Worm (Caenorhabditis elegans): ENCODE measurements around the gene C49F8.1.

The C49F8.1 gene

ce11 chrX:13337000-13337399, 27.8 kb downstream of the C49F8.1 start:
- TF ChIP-seq nhr-129 (tag; optimal IDR thresholded peaks at IDR 0.05) (peak; percentile 66), C34F6.9 (tag; optimal IDR thresholded peaks at IDR 0.05) (peak; percentile 15), gmeb-1 (tag; optimal IDR thresholded peaks at IDR 0.05) (no peak), ceh-82 (tag; optimal IDR thresholded peaks at IDR 0.05) (no peak), nhr-23 (tag; optimal IDR thresholded peaks at IDR 0.05) (no peak), sem-4 (tag; optimal IDR thresholded peaks at IDR 0.05) (peak; percentile 18), unc-62 (GFP tag; optimal IDR thresholded peaks at IDR 0.05) (no peak), zag-1 (tag; optimal IDR thresholded peaks at IDR 0.05) (no peak), nhr-237 (tag; optimal IDR thresholded peaks at IDR 0.05) (no peak), ztf-1 (GFP tag; conservative IDR thresholded peaks at IDR 0.05) (no peak), mdl-1 (tag; optimal IDR thresholded peaks at IDR 0.05) (peak in 1 of 2 experiments; percentile 15), ZK546.5 (tag; optimal IDR thresholded peaks at IDR 0.05) (no peak), mab-5 (tag; optimal IDR thresholded peaks at IDR 0.05) (peak; percentile 32), elt-1 (tag; optimal IDR thresholded peaks at IDR 0.05) (no peak), unc-39 (tag; optimal IDR thresholded peaks at IDR 0.05) (no peak), sma-9 (GFP tag; optimal IDR thresholded peaks at IDR 0.05) (no peak), sma-9 (tag; optimal IDR thresholded peaks at IDR 0.05) (no peak), dmd-4 (tag; optimal IDR thresholded peaks at IDR 0.05) (no peak)

- TF ChIP-seq ztf-4 (tag; optimal IDR thresholded peaks at IDR 0.05), result no peak
- no peak for TF ChIP-seq mdl-1 (tag; optimal IDR thresholded peaks at IDR 0.05)
- TF ChIP-seq fos-1 (tag; optimal IDR thresholded peaks at IDR 0.05), result peak; percentile 92
- TF ChIP-seq alr-1 (tag; optimal IDR thresholded peaks at IDR 0.05), result no peak
- TF ChIP-seq elt-3 (tag; optimal IDR thresholded peaks at IDR 0.05), result no peak
- TF ChIP-seq crh-2 (tag; optimal IDR thresholded peaks at IDR 0.05), result peak; percentile 15
- no peak for TF ChIP-seq nhr-12 (tag; optimal IDR thresholded peaks at IDR 0.05)
- TF ChIP-seq ama-1 (optimal IDR thresholded peaks at IDR 0.05), result no peak
- TF ChIP-seq nhr-6 (tag; optimal IDR thresholded peaks at IDR 0.05), result no peak
- no peak for TF ChIP-seq nhr-21 (tag; optimal IDR thresholded peaks at IDR 0.05)
These were observed 31.0 kb downstream of the C49F8.1 start, which contains the start of gene F46G10.4 for ce11 chrX:13333835-13334234. Gene F46G10.4, plus strand, starts transcription at chrX:13334046.

- TF ChIP-seq lin-39 (tag; optimal IDR thresholded peaks at IDR 0.05), result no peak
- no peak for TF ChIP-seq ama-1 (optimal IDR thresholded peaks at IDR 0.05)
- no peak for TF ChIP-seq zag-1 (tag; optimal IDR thresholded peaks at IDR 0.05)
- TF ChIP-seq alr-1 (tag; optimal IDR thresholded peaks at IDR 0.05), result no peak
- no peak for TF ChIP-seq nhr-23 (tag; optimal IDR thresholded peaks at IDR 0.05)
- no peak for TF ChIP-seq C34F6.9 (tag; optimal IDR thresholded peaks at IDR 0.05)
- no peak for TF ChIP-seq sem-4 (tag; optimal IDR thresholded peaks at IDR 0.05)
- no peak for TF ChIP-seq ceh-82 (tag; optimal IDR thresholded peaks at IDR 0.05)
- TF ChIP-seq lin-13 (GFP tag; optimal IDR thresholded peaks at IDR 0.05), result no peak
- TF ChIP-seq nhr-237 (tag; optimal IDR thresholded peaks at IDR 0.05), result no peak
- no peak for TF ChIP-seq aly-2 (tag; optimal IDR thresholded peaks at IDR 0.05)
- no peak for TF ChIP-seq nhr-11 (tag; optimal IDR thresholded peaks at IDR 0.05)
These were observed 33.4 kb downstream of the C49F8.1 start, which contains the start of gene sir-2.3 for ce11 chrX:13331386-13331785. Gene sir-2.3, plus strand, starts transcription at chrX:13331686.

ce11 chrX:13328868-13329267, 35.9 kb downstream of the C49F8.1 start:
- TF ChIP-seq sma-3 (GFP tag; optimal IDR thresholded peaks at IDR 0.05), result peak; percentile 85
- TF ChIP-seq R02D3.7 (tag; optimal IDR thresholded peaks at IDR 0.05), result no peak
- peak; percentile 94 for TF ChIP-seq C34F6.9 (tag; optimal IDR thresholded peaks at IDR 0.05)
- no peak for TF ChIP-seq ceh-16 (tag; optimal IDR thresholded peaks at IDR 0.05)
- TF ChIP-seq nhr-11 (tag; optimal IDR thresholded peaks at IDR 0.05), result no peak
- peak; percentile 99 for TF ChIP-seq fos-1 (tag; optimal IDR thresholded peaks at IDR 0.05)
- peak; percentile 80 for TF ChIP-seq sem-4 (tag; optimal IDR thresholded peaks at IDR 0.05)
- no peak for TF ChIP-seq ama-1 (optimal IDR thresholded peaks at IDR 0.05)
- TF ChIP-seq alr-1 (tag; optimal IDR thresholded peaks at IDR 0.05), result no peak
- peak; percentile 64 for TF ChIP-seq lin-13 (GFP tag; optimal IDR thresholded peaks at IDR 0.05)
- no peak for TF ChIP-seq nhr-77 (tag; optimal IDR thresholded peaks at IDR 0.05)
- peak; percentile 79 for TF ChIP-seq nhr-6 (tag; optimal IDR thresholded peaks at IDR 0.05)
- peak; percentile 69 for TF ChIP-seq blmp-1 (tag; optimal IDR thresholded peaks at IDR 0.05; ENCODE audit: insufficient read depth)
- TF ChIP-seq nhr-10 (tag; optimal IDR thresholded peaks at IDR 0.05), result no peak
- TF ChIP-seq nhr-23 (tag; optimal IDR thresholded peaks at IDR 0.05), result no peak
- TF ChIP-seq nhr-12 (tag; optimal IDR thresholded peaks at IDR 0.05), result no peak
- no peak for TF ChIP-seq mbf-1 (tag; optimal IDR thresholded peaks at IDR 0.05)
- TF ChIP-seq mab-5 (tag; optimal IDR thresholded peaks at IDR 0.05), result peak; percentile 79
- no peak for TF ChIP-seq ZK546.5 (tag; optimal IDR thresholded peaks at IDR 0.05)
- TF ChIP-seq ztf-11 (tag; optimal IDR thresholded peaks at IDR 0.05), result no peak
- no peak for TF ChIP-seq Y55F3AM.14 (GFP tag; optimal IDR thresholded peaks at IDR 0.05)
- TF ChIP-seq gmeb-1 (tag; optimal IDR thresholded peaks at IDR 0.05), result peak; percentile 58
- TF ChIP-seq dmd-4 (tag; optimal IDR thresholded peaks at IDR 0.05), result no peak
- TF ChIP-seq lin-11 (tag; optimal IDR thresholded peaks at IDR 0.05), result peak; percentile 28
- TF ChIP-seq lsy-2 (tag; optimal IDR thresholded peaks at IDR 0.05), result peak in 1 of 2 experiments; percentile 81
- TF ChIP-seq egl-27 (tag; optimal IDR thresholded peaks at IDR 0.05), result peak; percentile 70
- TF ChIP-seq snpc-4 (tag; optimal IDR thresholded peaks at IDR 0.05), result peak; percentile 58
- peak; percentile 63 for TF ChIP-seq lin-39 (tag; optimal IDR thresholded peaks at IDR 0.05)
- no peak for TF ChIP-seq peb-1 (tag; optimal IDR thresholded peaks at IDR 0.05)
- peak; percentile 85 for TF ChIP-seq crh-2 (tag; optimal IDR thresholded peaks at IDR 0.05)
- TF ChIP-seq ztf-4 (tag; optimal IDR thresholded peaks at IDR 0.05), result peak; percentile 29
- TF ChIP-seq nhr-21 (tag; optimal IDR thresholded peaks at IDR 0.05), result peak; percentile 86
- TF ChIP-seq unc-39 (tag; optimal IDR thresholded peaks at IDR 0.05), result no peak
- no peak for TF ChIP-seq elt-1 (tag; optimal IDR thresholded peaks at IDR 0.05)
- peak; percentile 83 for TF ChIP-seq nhr-25 (tag; optimal IDR thresholded peaks at IDR 0.05)
